Worm (Caenorhabditis elegans) whole organism, midembryonic: ENCODE data around the gene M162.5.

Experiments
- T22C8.4 ChIP-seq: fragments of 200-800 bp; sonication (Bioruptor generic); IDR thresholded peaks from 2 replicates; pipeline ENCODE4 v1.3.6; 2022; ENCODE audit warnings: missing genetic modification characterization, missing compliant biosample characterization
- cog-1 ChIP-seq: sonication (generic microtip); optimal IDR thresholded peaks from 2 replicates; lab custom pipeline; 2016; ENCODE audit warnings: missing genetic modification characterization, missing compliant biosample characterization
- flt-1 ChIP-seq: fragments of 200-800 bp; sonication (Bioruptor generic); IDR thresholded peaks from 2 replicates; pipeline ENCODE4 v1.3.6; 2022; ENCODE audit warnings: missing genetic modification characterization, missing compliant biosample characterization
- ref-1 ChIP-seq: fragments of 200-800 bp; sonication (Bioruptor generic); conservative IDR thresholded peaks from 2 replicates; pipeline ENCODE4 v1.3.6; 2022; ENCODE audit warnings: missing genetic modification reagents, missing genetic modification characterization, missing compliant biosample characterization
- tab-1 ChIP-seq: fragments of 200-800 bp; sonication (Bioruptor generic); IDR thresholded peaks from 2 replicates; pipeline ENCODE4 v1.3.6; 2022; ENCODE audit warnings: missing genetic modification characterization, missing compliant biosample characterization
- ztf-29 ChIP-seq: fragments of 200-800 bp; sonication (Bioruptor generic); IDR thresholded peaks from 2 replicates; pipeline ENCODE4 v1.3.6; 2022; ENCODE audit warnings: missing genetic modification reagents, missing genetic modification characterization, missing compliant biosample characterization

ce11 chrV:19747144-19747543 lies 13.7 kb upstream of the M162.5 start:
- no peak for TF ChIP-seq flt-1 (GFP tag; lab: Robert Waterston, UW)
- no peak for TF ChIP-seq cog-1
- TF ChIP-seq T22C8.4 = no peak
- TF ChIP-seq tab-1 (GFP tag; lab: Robert Waterston, UW) = no peak
- no peak for TF ChIP-seq ref-1 (GFP tag; lab: Robert Waterston, UW)
- TF ChIP-seq ztf-29 (GFP tag; lab: Robert Waterston, UW) = no peak
